Fruit fly (Drosophila melanogaster): Measurements from ENCODE around the gene dgt6.

dgt6 gene

dm6 chr3R:29096009-29096443 is 34.7 kb downstream of the dgt6 start (continued):
- no peak for TF ChIP-seq CG4318 (GFP tag; optimal IDR thresholded peaks at IDR 0.05)
- peak; percentile 88 for TF ChIP-seq CG31627 (GFP tag; optimal IDR thresholded peaks at IDR 0.05)
- peak; percentile 66 for TF ChIP-seq CG9139 (GFP tag; optimal IDR thresholded peaks at IDR 0.05)
- TF ChIP-seq CG3919 (GFP tag; optimal IDR thresholded peaks at IDR 0.05) = peak; percentile 78
- no peak for TF ChIP-seq Hr38 (GFP tag; optimal IDR thresholded peaks at IDR 0.05)
- TF ChIP-seq spab (GFP tag; optimal IDR thresholded peaks at IDR 0.05) = peak; percentile 83
- peak; percentile 85 for TF ChIP-seq Ets21C (GFP tag; optimal IDR thresholded peaks at IDR 0.05)
- TF ChIP-seq CG11902 (GFP tag; optimal IDR thresholded peaks at IDR 0.05) = peak; percentile 59
- TF ChIP-seq CG1621 (tag; optimal IDR thresholded peaks at IDR 0.05) = peak; percentile 72
- TF ChIP-seq CG8319 (GFP tag; optimal IDR thresholded peaks at IDR 0.05) = no peak
- no peak for TF ChIP-seq CG32006 (GFP tag; optimal IDR thresholded peaks at IDR 0.05)
- peak; percentile 92 for TF ChIP-seq esn (GFP tag; optimal IDR thresholded peaks at IDR 0.05)
- TF ChIP-seq eg (GFP tag; IDR thresholded peaks at IDR 0.05) = 0 out of 3 replicates have a peak, but pooled peaks have one; percentile 25
- no peak; the same call in 2 of the 3 replicates for TF ChIP-seq CG8119 (GFP tag; IDR thresholded peaks at IDR 0.05)
- TF ChIP-seq fkh (GFP tag; optimal IDR thresholded peaks at IDR 0.05) = no peak
- TF ChIP-seq dac (GFP tag; optimal IDR thresholded peaks at IDR 0.05) = no peak

dm6 chr3R:29095525-29095924 is 35.2 kb downstream of the dgt6 start:
- TF ChIP-seq CG8632 (GFP tag; optimal IDR thresholded peaks at IDR 0.05) (no peak), CG6854 (GFP tag; optimal IDR thresholded peaks at IDR 0.05) (peak; percentile 5), esn (GFP tag; optimal IDR thresholded peaks at IDR 0.05) (no peak)

- TF ChIP-seq Eip93F (GFP tag; optimal IDR thresholded peaks at IDR 0.05) (no peak), Eip78C (GFP tag) (peak; percentile 88), Hr38 (GFP tag; optimal IDR thresholded peaks at IDR 0.05) (no peak), CG32006 (GFP tag; optimal IDR thresholded peaks at IDR 0.05) (peak; percentile 61), CG1621 (tag; optimal IDR thresholded peaks at IDR 0.05) (peak; percentile 65), topi (GFP tag; optimal IDR thresholded peaks at IDR 0.05) (peak; percentile 8), Ets21C (GFP tag; optimal IDR thresholded peaks at IDR 0.05) (no peak), Hr39 (GFP tag; optimal IDR thresholded peaks at IDR 0.05) (peak; percentile 9), fkh (GFP tag; optimal IDR thresholded peaks at IDR 0.05) (no peak), CG8119 (GFP tag; IDR thresholded peaks at IDR 0.05) (peak; percentile 66), pdm3 (GFP tag; optimal IDR thresholded peaks at IDR 0.05) (peak; percentile 47), CG7368 (GFP tag; optimal IDR thresholded peaks at IDR 0.05) (peak; percentile 35), Hr4 (GFP tag; optimal IDR thresholded peaks at IDR 0.05) (no peak), CG8319 (GFP tag; optimal IDR thresholded peaks at IDR 0.05) (peak; percentile 22), vri (GFP tag; optimal IDR thresholded peaks at IDR 0.05) (no peak), Smox (GFP tag; optimal IDR thresholded peaks at IDR 0.05) (no peak), esn (GFP tag; optimal IDR thresholded peaks at IDR 0.05) (peak; percentile 33), Blimp-1 (GFP tag; optimal IDR thresholded peaks at IDR 0.05) (no peak), CG31627 (GFP tag; optimal IDR thresholded peaks at IDR 0.05) (peak; percentile 6), CG11902 (GFP tag; optimal IDR thresholded peaks at IDR 0.05) (no peak), achi (GFP tag; optimal IDR thresholded peaks at IDR 0.05) (peak; percentile 68), Met (GFP tag; optimal IDR thresholded peaks at IDR 0.05) (no peak), CG6854 (GFP tag; optimal IDR thresholded peaks at IDR 0.05) (no peak), CG10631 (GFP tag; optimal IDR thresholded peaks at IDR 0.05) (peak; percentile 69), CG34406 (GFP tag; optimal IDR thresholded peaks at IDR 0.05) (peak; percentile 31), Sox14 (GFP tag; optimal IDR thresholded peaks at IDR 0.05) (peak; percentile 71), cyc (GFP tag; optimal IDR thresholded peaks at IDR 0.05) (no peak), dac (GFP tag; optimal IDR thresholded peaks at IDR 0.05) (no peak), Gug (GFP tag; IDR thresholded peaks at IDR 0.05) (0 out of 2 replicates have a peak, but pooled peaks have one; percentile 37), Ets96B (tag; optimal IDR thresholded peaks at IDR 0.05) (peak; percentile 77), CG16779 (tag; optimal IDR thresholded peaks at IDR 0.05) (peak; percentile 47), CG3919 (GFP tag; optimal IDR thresholded peaks at IDR 0.05) (peak; percentile 78), OdsH (GFP tag; optimal IDR thresholded peaks at IDR 0.05) (peak; percentile 54), CG8632 (GFP tag; optimal IDR thresholded peaks at IDR 0.05) (no peak), fd85E (GFP tag; optimal IDR thresholded peaks at IDR 0.05) (no peak), lz (GFP tag; optimal IDR thresholded peaks at IDR 0.05) (peak; percentile 18), CG10669 (GFP tag; optimal IDR thresholded peaks at IDR 0.05) (peak; percentile 71), fd59A (GFP tag; optimal IDR thresholded peaks at IDR 0.05) (peak; percentile 64), spab (GFP tag; optimal IDR thresholded peaks at IDR 0.05) (peak; percentile 71), ss (GFP tag; optimal IDR thresholded peaks at IDR 0.05) (peak; percentile 39 to 43), CG3032 (tag; optimal IDR thresholded peaks at IDR 0.05) (peak; percentile 72), eg (GFP tag; IDR thresholded peaks at IDR 0.05) (0 out of 3 replicates have a peak, but pooled peaks have one; percentile 46), salr (GFP tag; optimal IDR thresholded peaks at IDR 0.05) (peak in 1 of 2 experiments; percentile 58)
These were observed 36.6 kb downstream of the dgt6 start for dm6 chr3R:29094152-29094551.

Measured in whole organism, prepupa.